Fruit fly (Drosophila melanogaster) whole organism, embryonic: ENCODE measurements around the gene MED14.
A peak's percentile ranks its signal among the peaks of the same experiment; 100 is the strongest.

Experiments
- ATbp ChIP-seq: fragments of 200-800 bp; sonication (Bioruptor generic); optimal IDR thresholded peaks from 2 replicates; lab custom pipeline; 2017; ENCODE audit warnings: missing biosample characterization, mild to moderate bottlenecking, missing genetic modification characterization, missing genetic modification reagents
- Asciz ChIP-seq: fragments of 200-800 bp; sonication (Bioruptor generic); optimal IDR thresholded peaks from 2 replicates; lab custom pipeline; 2017; ENCODE audit warnings: missing biosample characterization, mild to moderate bottlenecking, missing genetic modification characterization, missing genetic modification reagents
- B-H2 ChIP-seq: fragments of 200-800 bp; sonication (Bioruptor generic); optimal IDR thresholded peaks from 2 replicates; lab custom pipeline; 2018; ENCODE audit warnings: missing biosample characterization, mild to moderate bottlenecking, missing genetic modification characterization
- CG1024 ChIP-seq: fragments of 200-800 bp; sonication (Bioruptor generic); IDR thresholded peaks from 2 replicates; pipeline ENCODE4 v1.3.6; 2022; ENCODE audit warnings: missing biosample characterization, missing genetic modification characterization
- CG10431 ChIP-seq: fragments of 200-800 bp; sonication (Bioruptor generic); optimal IDR thresholded peaks from 3 replicates; lab custom pipeline; 2018; ENCODE audit warnings: missing biosample characterization, mild to moderate bottlenecking, missing genetic modification characterization
- CG11560 ChIP-seq: fragments of 200-800 bp; sonication (Bioruptor generic); IDR thresholded peaks from 3 replicates; pipeline ENCODE4 v1.3.6; 2022; ENCODE audit warnings: missing biosample characterization, missing genetic modification characterization
- CG11695 ChIP-seq: fragments of 200-800 bp; sonication (Bioruptor generic); IDR thresholded peaks from 3 replicates; pipeline ENCODE4 v1.3.6; 2022; ENCODE audit warnings: missing biosample characterization, missing genetic modification characterization
- CG12219 ChIP-seq: fragments of 200-800 bp; sonication (Bioruptor generic); optimal IDR thresholded peaks from 3 replicates; lab custom pipeline; 2018; ENCODE audit warnings: missing biosample characterization, mild to moderate bottlenecking, missing genetic modification characterization
- CG12744 ChIP-seq: fragments of 200-800 bp; sonication (Bioruptor generic); optimal IDR thresholded peaks from 2 replicates; lab custom pipeline; 2016; ENCODE audit warnings: missing biosample characterization, missing genetic modification characterization
- CG13287 ChIP-seq: fragments of 200-800 bp; sonication (Bioruptor generic); IDR thresholded peaks from 2 replicates; pipeline ENCODE4 v1.3.6; 2022; ENCODE audit warnings: missing biosample characterization, missing genetic modification characterization; ENCODE audit not compliant: partially characterized antibody
- CG13624 ChIP-seq: fragments of 200-800 bp; sonication (Bioruptor generic); optimal IDR thresholded peaks from 2 replicates; lab custom pipeline; 2016; ENCODE audit warnings: missing biosample characterization, missing genetic modification characterization
- CG15269 ChIP-seq: fragments of 200-800 bp; sonication (Bioruptor generic); optimal IDR thresholded peaks from 2 replicates; lab custom pipeline; 2018; ENCODE audit warnings: missing biosample characterization, mild to moderate bottlenecking, missing genetic modification characterization, moderate library complexity
- CG1647 ChIP-seq: fragments of 200-800 bp; sonication (Bioruptor generic); optimal IDR thresholded peaks from 3 replicates; lab custom pipeline; 2016; ENCODE audit warnings: missing biosample characterization, missing genetic modification characterization
- CG32532 ChIP-seq: fragments of 200-800 bp; sonication (Bioruptor generic); IDR thresholded peaks from 2 replicates; pipeline ENCODE4 v1.3.6; 2022; ENCODE audit warnings: missing biosample characterization, missing genetic modification characterization
- CG32772 ChIP-seq: fragments of 200-800 bp; sonication (Bioruptor generic); IDR thresholded peaks from 2 replicates; pipeline ENCODE4 v1.3.6; 2022; ENCODE audit warnings: missing biosample characterization, missing genetic modification characterization
- CG3281 ChIP-seq: fragments of 200-800 bp; sonication (Bioruptor generic); optimal IDR thresholded peaks from 3 replicates; lab custom pipeline; 2017; ENCODE audit warnings: missing biosample characterization, mild to moderate bottlenecking, missing genetic modification characterization
- CG43689 ChIP-seq: fragments of 200-800 bp; sonication (Bioruptor generic); IDR thresholded peaks from 2 replicates; pipeline ENCODE4 v1.3.6; 2022; ENCODE audit warnings: missing biosample characterization, missing genetic modification characterization
- CG6765 ChIP-seq: fragments of 200-800 bp; sonication (Bioruptor generic); optimal IDR thresholded peaks from 3 replicates; lab custom pipeline; 2017; ENCODE audit warnings: missing biosample characterization, mild to moderate bottlenecking, missing genetic modification characterization
- CG8089 ChIP-seq: fragments of 200-800 bp; sonication (Bioruptor generic); optimal IDR thresholded peaks from 3 replicates; lab custom pipeline; 2016; ENCODE audit warnings: missing biosample characterization, missing genetic modification characterization
- CG9727 ChIP-seq: fragments of 200-800 bp; sonication (Bioruptor generic); optimal IDR thresholded peaks from 3 replicates; lab custom pipeline; 2017; ENCODE audit warnings: missing biosample characterization, mild to moderate bottlenecking, missing genetic modification characterization
- GATAe ChIP-seq: fragments of 200-800 bp; sonication (Bioruptor generic); conservative IDR thresholded peaks from 2 replicates; pipeline ENCODE4 v1.3.6; 2022; ENCODE audit warnings: missing biosample characterization, missing genetic modification characterization
- HLH3B ChIP-seq: fragments of 200-800 bp; sonication (Bioruptor generic); IDR thresholded peaks from 2 replicates; pipeline ENCODE4 v1.3.6; 2022; ENCODE audit warnings: missing biosample characterization, missing genetic modification characterization
- Lpt ChIP-seq: fragments of >200 bp; optimal IDR thresholded peaks from 2 replicates; lab custom pipeline; 2018; ENCODE audit warnings: missing biosample characterization, missing genetic modification characterization
- MTF-1 ChIP-seq: fragments of 200-800 bp; sonication (Bioruptor generic); optimal IDR thresholded peaks from 2 replicates; lab custom pipeline; 2018; ENCODE audit warnings: missing biosample characterization, mild to moderate bottlenecking, missing genetic modification characterization, borderline replicate concordance
- Nf-YA ChIP-seq: fragments of 200-800 bp; sonication (Bioruptor generic); IDR thresholded peaks from 2 replicates; pipeline ENCODE4 v1.3.6; 2022; ENCODE audit warnings: missing biosample characterization, missing genetic modification characterization
- Oli ChIP-seq: fragments of 200-800 bp; sonication (Bioruptor generic); optimal IDR thresholded peaks from 2 replicates; lab custom pipeline; 2018; ENCODE audit warnings: missing biosample characterization, mild to moderate bottlenecking, missing genetic modification characterization, moderate library complexity
- Opbp ChIP-seq: fragments of 200-800 bp; sonication (Bioruptor generic); IDR thresholded peaks from 3 replicates; pipeline ENCODE4 v1.3.6; 2022; ENCODE audit warnings: missing biosample characterization, missing genetic modification characterization; ENCODE audit not compliant: partially characterized antibody
- Sry-δ ChIP-seq: fragments of 200-800 bp; sonication (Bioruptor generic); optimal IDR thresholded peaks from 2 replicates; lab custom pipeline; 2016; ENCODE audit warnings: missing biosample characterization, missing genetic modification characterization
- Xbp1 ChIP-seq: fragments of 200-800 bp; sonication (Bioruptor generic); optimal IDR thresholded peaks from 3 replicates; lab custom pipeline; 2016; ENCODE audit warnings: missing biosample characterization, mild to moderate bottlenecking, missing genetic modification characterization
- abd-A ChIP-seq: fragments of 200-800 bp; sonication (Bioruptor generic); optimal IDR thresholded peaks from 3 replicates; lab custom pipeline; 2019; ENCODE audit warnings: missing biosample characterization, mild to moderate bottlenecking, missing genetic modification characterization, moderate library complexity
- cad ChIP-seq: fragments of >200 bp; optimal IDR thresholded peaks from 2 replicates; lab custom pipeline; 2017; ENCODE audit warnings: missing biosample characterization, missing genetic modification characterization
- dm ChIP-seq: fragments of 200-800 bp; sonication (Bioruptor generic); optimal IDR thresholded peaks from 3 replicates; lab custom pipeline; 2016; ENCODE audit warnings: missing biosample characterization, missing genetic modification characterization
- dysf ChIP-seq: fragments of 200-800 bp; sonication (Bioruptor generic); IDR thresholded peaks from 3 replicates; pipeline ENCODE4 v1.3.6; 2022; ENCODE audit warnings: missing biosample characterization, missing genetic modification characterization
- fd3F ChIP-seq: fragments of 200-800 bp; sonication (Bioruptor generic); optimal IDR thresholded peaks from 2 replicates; lab custom pipeline; 2018; ENCODE audit warnings: missing biosample characterization, mild to moderate bottlenecking, missing genetic modification characterization, moderate library complexity
- ftz-f1 ChIP-seq: fragments of 200-800 bp; sonication (Bioruptor generic); optimal IDR thresholded peaks from 2 replicates; lab custom pipeline; 2016; ENCODE audit warnings: missing biosample characterization, missing genetic modification characterization
- fu2 ChIP-seq: fragments of 200-800 bp; sonication (Bioruptor generic); optimal IDR thresholded peaks from 2 replicates; lab custom pipeline; 2016; ENCODE audit warnings: missing biosample characterization, missing genetic modification characterization
- gce ChIP-seq: fragments of 200-800 bp; sonication (Bioruptor generic); IDR thresholded peaks from 3 replicates; pipeline ENCODE4 v1.3.6; 2022; ENCODE audit warnings: missing biosample characterization, missing genetic modification characterization
- gcm ChIP-seq: fragments of 200-800 bp; sonication (Bioruptor generic); optimal IDR thresholded peaks from 2 replicates; lab custom pipeline; 2019; ENCODE audit warnings: missing biosample characterization, mild to moderate bottlenecking, missing genetic modification characterization, moderate library complexity
- gro ChIP-seq: fragments of 200-800 bp; sonication (Bioruptor generic); optimal IDR thresholded peaks from 2 replicates; lab custom pipeline; 2016; ENCODE audit warnings: missing biosample characterization, missing genetic modification characterization
- kni ChIP-seq: fragments of 200-800 bp; sonication (Bioruptor generic); optimal IDR thresholded peaks from 3 replicates; lab custom pipeline; 2017; ENCODE audit warnings: mild to moderate bottlenecking, missing biosample characterization, missing genetic modification reagents, missing genetic modification characterization
- lab ChIP-seq: fragments of 200-800 bp; sonication (Bioruptor generic); optimal IDR thresholded peaks from 3 replicates; lab custom pipeline; 2017; ENCODE audit warnings: missing biosample characterization, missing genetic modification characterization, mild to moderate bottlenecking, moderate library complexity, missing genetic modification reagents
- lbe ChIP-seq: fragments of 200-800 bp; sonication (Bioruptor generic); optimal IDR thresholded peaks from 2 replicates; lab custom pipeline; 2016; ENCODE audit warnings: missing biosample characterization, mild to moderate bottlenecking, missing genetic modification characterization
- nerfin-2 ChIP-seq: fragments of 200-800 bp; sonication (Bioruptor generic); IDR thresholded peaks from 2 replicates; pipeline ENCODE4 v1.3.6; 2022; ENCODE audit warnings: missing biosample characterization, missing genetic modification characterization; ENCODE audit not compliant: partially characterized antibody
- repo ChIP-seq: fragments of 200-800 bp; sonication (Bioruptor generic); optimal IDR thresholded peaks from 2 replicates; lab custom pipeline; 2016; ENCODE audit warnings: missing biosample characterization, missing genetic modification characterization
- schlank ChIP-seq: fragments of 200-800 bp; sonication (Bioruptor generic); optimal IDR thresholded peaks from 2 replicates; lab custom pipeline; 2018; ENCODE audit warnings: missing biosample characterization, mild to moderate bottlenecking, missing genetic modification characterization
- sd ChIP-seq: fragments of 200-800 bp; sonication (Bioruptor generic); optimal IDR thresholded peaks from 3 replicates; lab custom pipeline; 2018; ENCODE audit warnings: missing biosample characterization, mild to moderate bottlenecking, missing genetic modification characterization, moderate library complexity
- so ChIP-seq: fragments of 200-800 bp; sonication (Bioruptor generic); IDR thresholded peaks from 3 replicates; pipeline ENCODE4 v1.3.6; 2022; ENCODE audit warnings: missing biosample characterization, missing genetic modification characterization
- sug ChIP-seq: fragments of 200-800 bp; optimal IDR thresholded peaks from 2 replicates; lab custom pipeline; 2019; ENCODE audit warnings: missing biosample characterization, mild to moderate bottlenecking, missing genetic modification characterization, moderate library complexity
- wdn ChIP-seq: fragments of 200-800 bp; sonication (Bioruptor generic); IDR thresholded peaks from 2 replicates; pipeline ENCODE4 v1.3.6; 2022; ENCODE audit warnings: missing biosample characterization, missing genetic modification characterization

The MED14 gene

DNA sequence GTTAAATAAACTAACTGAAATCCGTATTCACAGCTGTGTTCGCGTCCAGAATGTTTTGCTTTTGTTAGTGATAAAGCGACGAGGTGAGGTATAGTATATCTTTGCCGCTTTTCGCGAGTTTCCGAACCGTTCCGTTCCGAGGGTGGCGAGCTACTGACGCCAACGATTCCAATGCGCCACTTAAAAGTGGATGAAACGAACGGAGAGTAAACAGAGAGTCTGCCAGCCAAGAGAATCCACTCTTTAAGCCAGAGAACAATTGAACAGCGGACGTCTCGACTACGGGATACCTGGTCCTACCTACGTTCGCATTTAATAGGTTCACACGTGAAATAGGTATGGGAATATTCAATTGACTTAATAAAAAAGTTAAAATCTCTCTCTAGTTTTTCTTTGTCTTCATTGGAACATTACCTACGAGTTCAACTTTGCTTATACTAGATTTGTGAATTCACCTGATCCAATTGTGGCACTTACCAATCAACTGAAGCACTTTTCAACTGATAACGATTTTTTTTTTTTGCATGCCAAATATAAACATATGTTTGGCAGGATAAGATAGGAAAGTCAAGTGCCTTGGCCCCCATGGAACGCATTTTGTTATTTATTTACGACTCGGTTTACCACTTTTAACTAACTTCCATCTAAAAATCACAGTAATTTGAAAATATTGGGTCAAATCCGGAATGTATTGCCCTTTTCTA is 11.0 kb downstream of the MED14 start, which contains the start of gene CG13893 (continued):
- TF ChIP-seq Opbp (GFP tag; lab: Robert Waterston, UW) (peak; percentile 25; the same call in 1 of the 3 replicates), B-H2 (GFP tag; lab: Kevin White, UChicago) (peak; percentile 38), CG13624 (GFP tag; lab: Kevin White, UChicago) (peak; percentile 82), abd-A (tag; lab: Kevin White, UChicago) (no peak), CG15269 (tag; lab: Kevin White, UChicago) (peak; percentile 21), HLH3B (GFP tag; lab: Robert Waterston, UW) (no peak), CG8089 (GFP tag; lab: Kevin White, UChicago) (no peak), nerfin-2 (GFP tag; lab: Robert Waterston, UW) (peak; percentile 40; the same call in 1 of the 2 replicates), CG32532 (GFP tag; lab: Robert Waterston, UW) (peak; percentile 64), sd (tag; lab: Kevin White, UChicago) (peak; percentile 16), lab (GFP tag; lab: Kevin White, UChicago) (peak; percentile 69), CG11560 (tag; lab: Robert Waterston, UW) (no peak), gce (GFP tag; lab: Robert Waterston, UW) (peak; percentile 65; the same call in 2 of the 3 replicates), CG6765 (GFP tag; lab: Kevin White, UChicago) (peak; percentile 39), dm (GFP tag; lab: Kevin White, UChicago) (no peak), CG11695 (peak; percentile 29; the same call in 1 of the 3 replicates), GATAe (GFP tag; lab: Robert Waterston, UW) (no peak), lbe (GFP tag; lab: Kevin White, UChicago) (no peak), CG32772 (GFP tag; lab: Robert Waterston, UW) (0 out of 2 replicates have a peak, but pooled peaks have one; percentile 14), Nf-YA (GFP tag; lab: Robert Waterston, UW) (peak; percentile 32; the same call in 1 of the 2 replicates), CG13287 (GFP tag; lab: Robert Waterston, UW) (peak; percentile 70), cad (GFP tag; lab: Kevin White, UChicago) (no peak), CG9727 (GFP tag; lab: Kevin White, UChicago) (no peak), Asciz (GFP tag; lab: Kevin White, UChicago) (no peak), CG3281 (GFP tag; lab: Kevin White, UChicago) (peak; percentile 44), Xbp1 (GFP tag; lab: Kevin White, UChicago) (no peak), ATbp (GFP tag; lab: Kevin White, UChicago) (no peak), sug (tag; lab: Kevin White, UChicago) (peak; percentile 85), MTF-1 (GFP tag; lab: Kevin White, UChicago) (peak; percentile 58), fu2 (GFP tag; lab: Kevin White, UChicago) (no peak), ftz-f1 (peak; percentile 40), CG10431 (GFP tag; lab: Kevin White, UChicago) (no peak), Sry-δ (GFP tag; lab: Kevin White, UChicago) (no peak), kni (GFP tag; lab: Kevin White, UChicago) (peak; percentile 22), repo (GFP tag; lab: Kevin White, UChicago) (no peak), gcm (GFP tag; lab: Kevin White, UChicago) (no peak), CG12219 (GFP tag; lab: Kevin White, UChicago) (no peak), CG12744 (GFP tag; lab: Kevin White, UChicago) (no peak), CG1647 (GFP tag; lab: Kevin White, UChicago) (peak; percentile 51), dysf (peak; percentile 24; the same call in 1 of the 3 replicates), Oli (tag; lab: Kevin White, UChicago) (no peak), so (GFP tag; lab: Robert Waterston, UW) (peak; percentile 44; the same call in 1 of the 3 replicates), gro (GFP tag; lab: Kevin White, UChicago) (peak; percentile 80), CG43689 (GFP tag; lab: Robert Waterston, UW) (no peak), CG1024 (GFP tag; lab: Robert Waterston, UW) (peak; percentile 41; the same call in 1 of the 2 replicates), wdn (GFP tag; lab: Robert Waterston, UW) (peak; percentile 42; the same call in 1 of the 2 replicates), schlank (tag; lab: Kevin White, UChicago) (peak; percentile 45), Lpt (GFP tag; lab: Kevin White, UChicago) (no peak), fd3F (GFP tag; lab: Kevin White, UChicago) (no peak)
